Fruit fly (Drosophila melanogaster): ENCODE results near the gene ND-B14.5B.

- TF ChIP-seq Myc (optimal IDR thresholded peaks at IDR 0.05) (no peak), psq (optimal IDR thresholded peaks at IDR 0.05) (no peak), ttk (optimal IDR thresholded peaks at IDR 0.05) (no peak), h (optimal IDR thresholded peaks at IDR 0.05) (no peak)
These were observed 24.8 kb downstream of the ND-B14.5B start for dm6 chr2L:3120820-3121219.

All from Kc167 (cell line).